Worm (Caenorhabditis elegans) whole organism, midembryonic: ENCODE data around the gene math-49.

ENCODE experiments used
- T22C8.4 ChIP-seq: fragments of 200-800 bp; sonication (Bioruptor generic); IDR thresholded peaks from 2 replicates; pipeline ENCODE4 v1.3.6; 2022; ENCODE audit warnings: missing genetic modification characterization, missing compliant biosample characterization
- flt-1 ChIP-seq: fragments of 200-800 bp; sonication (Bioruptor generic); IDR thresholded peaks from 2 replicates; pipeline ENCODE4 v1.3.6; 2022; ENCODE audit warnings: missing genetic modification characterization, missing compliant biosample characterization
- klf-2 ChIP-seq: fragments of 200-800 bp; sonication (Bioruptor generic); conservative IDR thresholded peaks from 2 replicates; pipeline ENCODE4 v1.3.6; 2022; ENCODE audit warnings: missing genetic modification reagents, missing genetic modification characterization, missing compliant biosample characterization
- med-1 ChIP-seq: sonication (generic microtip); optimal IDR thresholded peaks from 2 replicates; lab custom pipeline; 2017; ENCODE audit warnings: missing genetic modification characterization, mild to moderate bottlenecking, missing compliant biosample characterization, antibody characterized with exemption, missing genetic modification reagents; ENCODE audit not compliant: insufficient read depth
- ztf-23 ChIP-seq: fragments of 200-800 bp; sonication (Bioruptor generic); IDR thresholded peaks from 2 replicates; pipeline ENCODE4 v1.3.6; 2022; ENCODE audit warnings: missing genetic modification reagents, missing genetic modification characterization, missing compliant biosample characterization
- ztf-29 ChIP-seq: fragments of 200-800 bp; sonication (Bioruptor generic); IDR thresholded peaks from 2 replicates; pipeline ENCODE4 v1.3.6; 2022; ENCODE audit warnings: missing genetic modification reagents, missing genetic modification characterization, missing compliant biosample characterization

- no peak for TF ChIP-seq ztf-29 (GFP tag; lab: Robert Waterston, UW)
- no peak for TF ChIP-seq med-1
- TF ChIP-seq flt-1 (GFP tag; lab: Robert Waterston, UW) = no peak
- TF ChIP-seq T22C8.4 (GFP tag; lab: Robert Waterston, UW) = no peak
- TF ChIP-seq klf-2 (GFP tag; lab: Robert Waterston, UW) = no peak
- TF ChIP-seq ztf-23 (GFP tag; lab: Robert Waterston, UW) = no peak
These were observed 38.3 kb upstream of the math-49 start, which contains the start of gene math-21 for ce11 chrII:1993738-1994137.
